Fruit fly (Drosophila melanogaster) whole organism, pupa: Measurements from ENCODE around the gene Mps1.

Experiments
- CG12605 ChIP-seq: fragments of 200-800 bp; sonication (Bioruptor generic); IDR thresholded peaks from 2 replicates; pipeline ENCODE4 v1.3.6; 2022; ENCODE audit warnings: missing biosample characterization, missing genetic modification characterization
- CG14655 ChIP-seq: fragments of 200-800 bp; sonication (Bioruptor generic); optimal IDR thresholded peaks from 3 replicates; lab custom pipeline; 2017; ENCODE audit warnings: mild to moderate bottlenecking, missing biosample characterization, missing genetic modification reagents, missing genetic modification characterization
- D1 ChIP-seq: fragments of 200-800 bp; sonication (Bioruptor generic); optimal IDR thresholded peaks from 2 replicates; lab custom pipeline; 2018; ENCODE audit warnings: missing biosample characterization, mild to moderate bottlenecking, missing genetic modification characterization, moderate library complexity
- gl ChIP-seq: fragments of 200-800 bp; sonication (Bioruptor generic); optimal IDR thresholded peaks from 2 replicates; lab custom pipeline; 2018; ENCODE audit warnings: missing biosample characterization, mild to moderate bottlenecking, missing genetic modification characterization

dm6 chr3R:17645239-17645638 lies 25.8 kb upstream of the Mps1 start:
- TF ChIP-seq D1 (no peak), CG12605 (no peak), gl (tag; lab: Kevin White, UChicago) (no peak), CG14655 (GFP tag; lab: Kevin White, UChicago) (no peak)
